Worm (Caenorhabditis elegans) whole organism, L4/young adult: Measurements from ENCODE around the gene sru-42.
"Not testable (repeated sequence)": the region's sequence is repeated elsewhere in the genome, so short reads cannot be mapped to it uniquely, and the experiment has no call there.

ENCODE experiments used
- W03F9.2 ChIP-seq: fragments of 150-350 bp; optimal IDR thresholded peaks from 2 replicates; lab custom pipeline; 2014; ENCODE audit warnings: missing biosample characterization, missing genetic modification characterization
- dao-5 ChIP-seq: sonication (generic microtip); optimal IDR thresholded peaks from 2 replicates; lab custom pipeline; 2016; ENCODE audit warnings: missing genotype, missing genetic modification characterization, moderate library complexity, missing compliant biosample characterization
- him-1 ChIP-seq: sonication (generic microtip); optimal IDR thresholded peaks from 2 replicates; lab custom pipeline; 2016; ENCODE audit warnings: missing genotype, missing genetic modification reagents, missing genetic modification characterization, missing compliant biosample characterization

Gene sru-42

ce11 chrV:15654124-15654523 lies 3.9 kb downstream of the sru-42 start, which contains the start of gene F53E4.2:
Gene F53E4.2 (plus strand): TSS chrV:15654424.
- TF ChIP-seq W03F9.2 (tag; lab: Kevin White, UChicago) (no peak), him-1 (tag; lab: Kevin White, UChicago) (no peak), dao-5 (tag; lab: Kevin White, UChicago) (no peak)

DNA sequence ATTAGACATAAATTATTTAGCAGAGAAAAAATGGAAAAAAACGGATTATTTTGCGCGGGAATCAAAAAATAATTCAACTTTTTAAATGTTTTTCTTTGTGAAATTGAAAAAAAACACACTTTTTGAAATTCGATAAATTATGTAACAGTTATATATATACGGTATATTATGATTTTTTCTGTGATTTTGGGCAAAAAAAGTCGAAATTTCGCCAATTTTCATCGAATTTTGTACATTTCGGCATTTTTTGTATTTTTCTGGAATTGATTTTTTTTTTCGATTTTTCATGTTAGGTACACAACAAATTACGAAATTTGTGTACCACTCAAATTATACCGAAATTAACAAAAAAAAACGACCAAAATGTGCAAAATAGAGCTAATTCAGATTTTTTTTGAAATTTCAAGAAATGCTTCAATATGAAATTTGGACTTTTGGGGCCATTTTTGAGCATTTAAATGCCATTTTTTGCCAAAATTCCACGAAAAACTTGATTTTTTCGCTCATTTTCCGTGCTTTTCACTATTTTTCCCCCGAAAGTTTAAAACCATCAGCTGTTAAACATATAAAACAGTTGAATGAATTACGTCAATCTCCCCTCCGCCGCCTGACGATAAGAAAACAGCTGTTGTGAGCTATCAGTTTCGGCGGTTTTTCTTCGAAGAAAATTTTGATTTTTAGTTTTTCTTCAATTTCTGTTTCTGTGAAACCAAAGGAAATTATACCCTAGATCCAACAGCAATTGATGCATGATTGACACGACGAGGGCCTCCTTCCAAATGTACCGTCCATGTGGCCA lies 8.2 kb downstream of the sru-42 start:
- TF ChIP-seq W03F9.2 (tag; lab: Kevin White, UChicago) (no peak), dao-5 (tag; lab: Kevin White, UChicago) (no peak), him-1 (tag; lab: Kevin White, UChicago) (no peak)

DNA sequence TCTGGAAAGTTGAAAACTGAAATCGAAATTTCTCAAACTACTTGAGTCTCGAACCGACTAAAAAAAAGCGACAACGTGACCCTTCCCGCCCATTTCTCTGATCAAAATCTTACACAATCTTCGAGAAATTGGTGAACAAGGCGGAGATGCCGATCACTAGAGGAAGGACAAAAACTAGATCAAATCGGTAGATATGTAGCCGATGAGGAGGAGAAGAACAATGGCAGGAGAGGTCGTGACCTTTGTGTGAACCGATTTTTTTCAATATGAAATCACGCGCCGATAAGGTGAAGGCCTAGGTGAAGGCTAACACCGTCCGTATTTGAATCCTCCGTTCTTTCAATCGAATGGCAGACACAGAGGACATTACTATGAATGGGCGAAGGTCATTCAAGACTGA lies 10.7 kb downstream of the sru-42 start:
- TF ChIP-seq him-1 (tag; lab: Kevin White, UChicago) (no peak), dao-5 (tag; lab: Kevin White, UChicago) (no peak), W03F9.2 (tag; lab: Kevin White, UChicago) (no peak)

ce11 chrV:15661580-15661979 lies 11.3 kb downstream of the sru-42 start:
- TF ChIP-seq W03F9.2 (tag; lab: Kevin White, UChicago) (no peak), dao-5 (tag; lab: Kevin White, UChicago) (no peak), him-1 (tag; lab: Kevin White, UChicago) (no peak)

- TF ChIP-seq W03F9.2 (tag; lab: Kevin White, UChicago) (no peak), dao-5 (tag; lab: Kevin White, UChicago) (no peak), him-1 (tag; lab: Kevin White, UChicago) (no peak)
Observed at ce11 chrV:15664053-15664661, 13.9 kb downstream of the sru-42 start.

DNA sequence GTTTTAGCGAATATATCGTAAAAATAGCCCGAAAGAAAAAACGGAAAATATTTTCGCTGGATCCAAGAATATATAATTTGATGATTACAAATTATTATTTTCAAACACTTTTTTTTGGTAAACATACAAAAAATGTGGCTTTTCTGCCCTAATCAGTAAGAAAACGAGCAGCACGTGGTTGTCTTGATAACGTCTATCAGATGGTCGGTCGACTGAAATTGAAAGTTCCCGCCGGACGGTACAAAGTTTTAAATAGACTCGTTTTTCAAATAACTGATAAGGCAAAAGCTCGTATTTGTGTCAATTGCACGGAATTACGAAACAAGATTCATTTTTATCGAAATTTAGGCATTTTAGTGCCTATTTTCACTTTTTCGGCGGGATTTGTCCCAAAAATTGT lies 16.5 kb downstream of the sru-42 start:
- TF ChIP-seq dao-5 (tag; lab: Kevin White, UChicago) (no peak), him-1 (tag; lab: Kevin White, UChicago) (no peak), W03F9.2 (tag; lab: Kevin White, UChicago) (no peak)

ce11 chrV:15668200-15668599 lies 17.9 kb downstream of the sru-42 start, which contains the start of gene F53E4.1:
Gene F53E4.1 (minus strand): TSS chrV:15668300.
- TF ChIP-seq W03F9.2, him-1, dao-5 (tag; lab: Kevin White, UChicago): not testable (repeated sequence)

DNA sequence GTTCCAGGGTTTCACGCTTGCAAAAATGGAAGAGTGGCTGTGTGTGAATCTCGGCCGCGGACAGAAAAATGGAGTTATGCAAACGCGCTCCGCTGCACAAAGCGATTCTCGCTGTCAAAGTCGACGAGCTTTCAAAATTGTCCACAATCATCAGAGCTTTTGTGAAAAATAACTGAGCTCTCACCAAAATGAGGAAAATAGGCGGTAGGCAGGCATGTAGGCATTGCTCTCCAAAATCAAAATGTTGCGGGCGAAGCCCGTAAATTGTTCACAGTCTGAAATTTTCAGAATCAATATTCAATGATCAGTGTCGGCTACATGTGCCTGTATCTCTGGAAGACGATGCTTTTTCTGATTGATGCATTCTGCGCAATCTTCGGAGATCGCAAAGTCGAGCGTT lies 18.6 kb downstream of the sru-42 start, which contains the start of gene K06B4.4:
Gene K06B4.4, plus strand, starts transcription at position 301 of the 400 bp plus-strand sequence.
- TF ChIP-seq him-1 (tag; lab: Kevin White, UChicago) (no peak), dao-5 (tag; lab: Kevin White, UChicago) (no peak), W03F9.2 (tag; lab: Kevin White, UChicago) (no peak)

ce11 chrV:15670139-15670538 lies 19.9 kb downstream of the sru-42 start, which contains the start of gene K06B4.15:
Gene K06B4.15 (plus strand): TSS chrV:15670439.
- TF ChIP-seq him-1, W03F9.2, dao-5 (tag; lab: Kevin White, UChicago): not testable (repeated sequence)

ce11 chrV:15673707-15674106 lies 23.4 kb downstream of the sru-42 start, which contains the start of gene nhr-51:
Gene nhr-51 (plus strand): TSS chrV:15674007.
- no peak for TF ChIP-seq W03F9.2 (tag; lab: Kevin White, UChicago)
- TF ChIP-seq dao-5 (tag; lab: Kevin White, UChicago): no peak
- no peak for TF ChIP-seq him-1 (tag; lab: Kevin White, UChicago)

- TF ChIP-seq dao-5 (tag; lab: Kevin White, UChicago): no peak
- TF ChIP-seq him-1 (tag; lab: Kevin White, UChicago): no peak
- TF ChIP-seq W03F9.2 (tag; lab: Kevin White, UChicago): no peak
Observed at ce11 chrV:15674899-15675298, 24.6 kb downstream of the sru-42 start.

DNA sequence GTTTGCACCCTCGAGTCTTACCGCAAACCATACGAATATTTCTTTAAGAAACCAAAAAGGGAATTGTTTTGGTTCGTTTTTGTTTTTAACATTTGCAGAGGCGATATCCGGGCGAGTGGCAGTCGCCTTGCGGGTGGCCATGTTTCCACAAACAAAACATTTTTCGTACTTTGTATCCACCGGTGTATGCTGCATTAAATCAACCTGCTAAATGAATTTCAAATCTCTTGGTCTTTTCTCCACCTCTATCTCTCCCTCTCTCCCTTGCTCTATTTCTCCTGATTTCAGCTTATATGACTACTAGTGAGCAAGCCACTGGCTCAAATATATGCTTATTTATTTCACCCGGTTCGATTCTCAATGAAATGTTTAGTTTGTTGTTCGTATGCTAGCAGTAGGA lies 27.0 kb downstream of the sru-42 start, which contains the start of gene nhr-52:
Gene nhr-52, plus strand, starts transcription at position 301 of the 400 bp plus-strand sequence.
- TF ChIP-seq dao-5 (tag; lab: Kevin White, UChicago) (no peak), him-1 (tag; lab: Kevin White, UChicago) (no peak), W03F9.2 (tag; lab: Kevin White, UChicago) (no peak)

ce11 chrV:15685599-15685998 lies 35.3 kb downstream of the sru-42 start, which contains the start of gene nhr-196:
Gene nhr-196 (plus strand): TSS chrV:15685716.
- TF ChIP-seq W03F9.2 (tag; lab: Kevin White, UChicago) (no peak), dao-5 (tag; lab: Kevin White, UChicago) (no peak), him-1 (tag; lab: Kevin White, UChicago) (no peak)
